Fruit fly (Drosophila melanogaster): ENCODE measurements around the gene CG17746.

The CG17746 gene

DNA sequence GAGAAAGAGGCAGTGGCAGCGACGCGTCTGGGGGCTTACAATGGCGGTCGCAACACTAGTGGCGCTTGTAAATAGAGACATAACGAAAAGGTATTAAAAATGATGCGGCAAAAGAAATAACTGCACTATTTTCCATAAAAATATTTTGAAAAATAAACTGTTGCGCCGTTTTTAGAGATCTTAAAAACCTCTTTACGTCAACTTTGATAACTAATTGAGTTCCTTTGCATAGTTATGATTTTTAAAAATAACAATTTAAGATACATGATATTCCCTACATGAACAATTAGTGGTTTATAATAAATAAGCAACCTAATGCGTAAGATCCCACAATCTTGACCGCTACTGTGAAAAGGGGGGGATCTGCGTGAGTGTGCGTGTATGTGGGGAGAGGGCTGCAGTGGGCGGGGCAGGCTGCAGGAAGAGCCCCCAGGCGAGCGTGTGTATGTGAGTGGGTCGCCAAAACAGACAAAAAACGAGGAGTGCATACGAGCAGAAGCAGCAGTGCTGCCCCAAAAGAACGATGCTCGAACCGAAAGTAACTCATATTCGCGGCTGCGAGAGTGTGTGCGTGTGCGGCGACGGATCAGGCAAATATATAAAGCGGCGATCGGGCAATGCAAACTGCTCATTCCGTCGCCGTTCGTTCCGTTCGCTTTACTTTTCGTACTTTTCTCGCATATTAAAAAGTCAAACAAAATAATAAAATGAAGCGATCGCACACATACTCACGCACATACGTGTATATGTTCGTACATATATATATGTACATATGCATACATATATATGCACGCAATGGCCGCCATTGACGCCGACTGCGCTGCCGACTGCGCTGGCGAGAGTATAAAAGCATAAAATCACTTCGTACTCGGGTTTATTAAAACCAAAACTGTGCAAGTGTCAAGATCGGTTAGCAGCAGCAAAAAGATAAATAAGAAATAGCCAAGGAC, 9.6 kb upstream of the CG17746 start (continued):
- TF ChIP-seq Hmr (GFP tag; optimal IDR thresholded peaks at IDR 0.05) (no peak), wdn (GFP tag; IDR thresholded peaks at IDR 0.05) (no peak), CG4820 (GFP tag; optimal IDR thresholded peaks at IDR 0.05) (peak; percentile 55), seq (GFP tag; IDR thresholded peaks at IDR 0.05) (peak; percentile 53), Dp (GFP tag; optimal IDR thresholded peaks at IDR 0.05) (no peak), hbn (GFP tag; IDR thresholded peaks at IDR 0.05; ENCODE audit: partially characterized antibody) (no peak), Elba2 (GFP tag; optimal IDR thresholded peaks at IDR 0.05) (no peak), ase (GFP tag; IDR thresholded peaks at IDR 0.05) (no peak), ewg (GFP tag; optimal IDR thresholded peaks at IDR 0.05) (peak; percentile 51), CG8944 (GFP tag; optimal IDR thresholded peaks at IDR 0.05) (peak; percentile 40), CG7556 (GFP tag; optimal IDR thresholded peaks at IDR 0.05) (peak; percentile 19), otp (GFP tag; IDR thresholded peaks at IDR 0.05) (no peak), btn (GFP tag; optimal IDR thresholded peaks at IDR 0.05) (no peak), Nf-YC (tag; optimal IDR thresholded peaks at IDR 0.05) (no peak), CTCF (GFP tag; optimal IDR thresholded peaks at IDR 0.05) (no peak), Atf6 (GFP tag; IDR thresholded peaks at IDR 0.05) (peak; percentile 33; the same call in 1 of the 2 replicates), Scr (GFP tag; IDR thresholded peaks at IDR 0.05; ENCODE audit: partially characterized antibody) (no peak), nerfin-2 (GFP tag; IDR thresholded peaks at IDR 0.05; ENCODE audit: partially characterized antibody) (no peak), YL-1 (GFP tag; optimal IDR thresholded peaks at IDR 0.05) (no peak), abd-A (tag; optimal IDR thresholded peaks at IDR 0.05) (no peak), Dek (tag; optimal IDR thresholded peaks at IDR 0.05) (no peak), corto (GFP tag; optimal IDR thresholded peaks at IDR 0.05) (peak; percentile 99), cas (GFP tag; IDR thresholded peaks at IDR 0.05) (no peak), CG6791 (GFP tag; IDR thresholded peaks at IDR 0.05; ENCODE audit: partially characterized antibody) (no peak), dm (GFP tag; optimal IDR thresholded peaks at IDR 0.05) (no peak), CG31441 (GFP tag; IDR thresholded peaks at IDR 0.05) (peak; percentile 54; the same call in 1 of the 2 replicates), slbo (GFP tag; IDR thresholded peaks at IDR 0.05) (peak; percentile 39; the same call in 1 of the 2 replicates), run (tag; optimal IDR thresholded peaks at IDR 0.05) (no peak), CG4404 (GFP tag; IDR thresholded peaks at IDR 0.05) (no peak), prd (optimal IDR thresholded peaks at IDR 0.05) (no peak), prd (GFP tag; IDR thresholded peaks at IDR 0.05) (peak; percentile 23; the same call in 1 of the 3 replicates), Eip74EF (GFP tag; optimal IDR thresholded peaks at IDR 0.05) (no peak), tll (GFP tag; optimal IDR thresholded peaks at IDR 0.05) (no peak), Jarid2 (GFP tag; optimal IDR thresholded peaks at IDR 0.05) (peak; percentile 2), Awh (GFP tag; IDR thresholded peaks at IDR 0.05) (no peak), CG34422 (GFP tag; IDR thresholded peaks at IDR 0.05) (0 out of 3 replicates have a peak, but pooled peaks have one; percentile 22), CG15601 (tag; optimal IDR thresholded peaks at IDR 0.05) (peak; percentile 31), ara (GFP tag; IDR thresholded peaks at IDR 0.05) (no peak), mam (GFP tag; optimal IDR thresholded peaks at IDR 0.05) (no peak), nom (GFP tag; optimal IDR thresholded peaks at IDR 0.05) (peak; percentile 95), CG30403 (GFP tag; optimal IDR thresholded peaks at IDR 0.05) (peak; percentile 56), salm (tag; optimal IDR thresholded peaks at IDR 0.05) (no peak), lbe (GFP tag; optimal IDR thresholded peaks at IDR 0.05) (peak; percentile 96), lilli (GFP tag; optimal IDR thresholded peaks at IDR 0.05) (peak; percentile 55), bab2 (GFP tag; optimal IDR thresholded peaks at IDR 0.05) (no peak), wor (GFP tag; IDR thresholded peaks at IDR 0.05) (peak; percentile 49), HHEX (GFP tag; optimal IDR thresholded peaks at IDR 0.05) (peak; percentile 18), chm (GFP tag; IDR thresholded peaks at IDR 0.05) (no peak), Nf-YA (GFP tag; IDR thresholded peaks at IDR 0.05) (no peak)

Data from whole organism, embryonic.